Worm (Caenorhabditis elegans) whole organism, early embryonic: ENCODE data around the gene rabx-5.

Source experiments
- ama-1 ChIP-seq: fragments of 150-350 bp; optimal IDR thresholded peaks from 2 replicates; lab custom pipeline; 2014
- flt-1 ChIP-seq: fragments of 200-800 bp; sonication (Bioruptor generic); IDR thresholded peaks from 2 replicates; pipeline ENCODE4 v1.3.6; 2022; ENCODE audit warnings: missing genetic modification characterization, missing compliant biosample characterization
- tbx-37 ChIP-seq: fragments of 200-800 bp; sonication (Bioruptor generic); conservative IDR thresholded peaks from 2 replicates; pipeline ENCODE4 v1.3.6; 2022; ENCODE audit warnings: missing genetic modification reagents, missing genetic modification characterization, missing compliant biosample characterization

DNA sequence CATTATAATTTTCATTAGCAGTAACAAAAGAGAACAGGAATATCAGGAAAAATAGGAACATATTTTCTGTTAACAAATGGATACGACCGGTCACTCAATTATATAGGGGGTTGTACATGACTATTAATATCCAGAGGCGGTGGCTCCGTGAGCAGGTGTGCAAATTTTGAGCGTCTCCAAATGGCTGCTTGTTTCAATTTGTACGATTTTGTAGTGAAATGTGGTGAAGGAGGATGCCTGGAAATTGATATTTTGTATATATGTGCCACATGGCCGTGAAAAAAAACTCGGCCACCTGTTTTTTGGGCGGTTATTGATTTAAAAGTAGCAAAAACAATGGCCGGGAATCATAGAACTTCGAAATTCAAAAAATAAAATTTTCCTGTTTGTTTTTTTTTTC is 12.4 kb upstream of the rabx-5 start, which contains the start of gene Y45F3A.8:
- TF ChIP-seq flt-1: no peak
- TF ChIP-seq ama-1 (lab: Kevin White, UChicago): no peak
- TF ChIP-seq tbx-37: no peak
